Fruit fly (Drosophila melanogaster) whole organism, embryonic: ENCODE results near the gene CG43689.
A peak's percentile ranks its signal among the peaks of the same experiment; 100 is the strongest.

ENCODE experiments used
- Asciz ChIP-seq: fragments of 200-800 bp; sonication (Bioruptor generic); optimal IDR thresholded peaks from 2 replicates; lab custom pipeline; 2017; ENCODE audit warnings: missing biosample characterization, mild to moderate bottlenecking, missing genetic modification characterization, missing genetic modification reagents
- Atf-2 ChIP-seq: fragments of 200-800 bp; sonication (Bioruptor generic); optimal IDR thresholded peaks from 2 replicates; lab custom pipeline; 2016; ENCODE audit warnings: missing biosample characterization, missing genetic modification characterization
- Bdp1 ChIP-seq: fragments of 200-800 bp; sonication (Bioruptor generic); optimal IDR thresholded peaks from 3 replicates; lab custom pipeline; 2016; ENCODE audit warnings: missing biosample characterization, missing genetic modification characterization
- CG10543 ChIP-seq: fragments of 200-800 bp; sonication (Bioruptor generic); optimal IDR thresholded peaks from 3 replicates; lab custom pipeline; 2017; ENCODE audit warnings: missing biosample characterization, mild to moderate bottlenecking, missing genetic modification characterization, moderate library complexity
- CG11247 ChIP-seq: fragments of 200-800 bp; sonication (Bioruptor generic); IDR thresholded peaks from 2 replicates; pipeline ENCODE4 v1.3.6; 2022; ENCODE audit warnings: missing biosample characterization, missing genetic modification characterization
- CG13296 ChIP-seq: fragments of 200-800 bp; sonication (Bioruptor generic); optimal IDR thresholded peaks from 3 replicates; lab custom pipeline; 2018; ENCODE audit warnings: missing biosample characterization, mild to moderate bottlenecking, missing genetic modification characterization
- CG14014 ChIP-seq: fragments of 200-800 bp; sonication (Bioruptor generic); IDR thresholded peaks from 2 replicates; pipeline ENCODE4 v1.3.6; 2022; ENCODE audit warnings: missing biosample characterization, missing genetic modification characterization
- CG1603 ChIP-seq: fragments of 200-800 bp; sonication (Bioruptor generic); optimal IDR thresholded peaks from 2 replicates; lab custom pipeline; 2019; ENCODE audit warnings: missing biosample characterization, mild to moderate bottlenecking, missing genetic modification characterization, moderate library complexity
- CG17186 ChIP-seq: fragments of 200-800 bp; sonication (Bioruptor generic); optimal IDR thresholded peaks from 3 replicates; lab custom pipeline; 2017; ENCODE audit warnings: missing biosample characterization, missing genetic modification reagents, missing genetic modification characterization
- CG31441 ChIP-seq: fragments of 200-800 bp; sonication (Bioruptor generic); IDR thresholded peaks from 2 replicates; pipeline ENCODE4 v1.3.6; 2022; ENCODE audit warnings: missing biosample characterization, missing genetic modification characterization
- CG3163 ChIP-seq: fragments of 200-800 bp; sonication (Bioruptor generic); optimal IDR thresholded peaks from 3 replicates; lab custom pipeline; 2016; ENCODE audit warnings: missing biosample characterization, missing genetic modification characterization
- CG32767 ChIP-seq: fragments of 200-800 bp; sonication (Bioruptor generic); IDR thresholded peaks from 2 replicates; pipeline ENCODE4 v1.3.6; 2022; ENCODE audit warnings: missing biosample characterization, missing genetic modification characterization
- CG34224 ChIP-seq: fragments of 200-800 bp; sonication (Bioruptor generic); IDR thresholded peaks from 3 replicates; pipeline ENCODE4 v1.3.6; 2022; ENCODE audit warnings: missing biosample characterization, missing genetic modification characterization; ENCODE audit not compliant: partially characterized antibody
- CG7786 ChIP-seq: fragments of 200-800 bp; sonication (Bioruptor generic); optimal IDR thresholded peaks from 2 replicates; lab custom pipeline; 2016; ENCODE audit warnings: missing biosample characterization, missing genetic modification characterization
- CG7839 ChIP-seq: fragments of 200-800 bp; sonication (Bioruptor generic); optimal IDR thresholded peaks from 3 replicates; lab custom pipeline; 2018; ENCODE audit warnings: missing biosample characterization, mild to moderate bottlenecking, missing genetic modification characterization, moderate library complexity
- CG8290 ChIP-seq, 3 experiments: fragments of 200-800 bp; sonication (Bioruptor generic); optimal IDR thresholded peaks; 2 replicates each; lab custom pipeline; 2016 to 2019; ENCODE audit warnings: missing biosample characterization in 3 of 3, missing genetic modification characterization in 3 of 3, mild to moderate bottlenecking in 2 of 3, moderate library complexity in 1 of 3
- CG9727 ChIP-seq: fragments of 200-800 bp; sonication (Bioruptor generic); optimal IDR thresholded peaks from 3 replicates; lab custom pipeline; 2017; ENCODE audit warnings: missing biosample characterization, mild to moderate bottlenecking, missing genetic modification characterization
- Chrac-16 ChIP-seq: fragments of 200-800 bp; sonication (Bioruptor generic); optimal IDR thresholded peaks from 3 replicates; lab custom pipeline; 2016; ENCODE audit warnings: missing biosample characterization, missing genetic modification characterization
- D19B ChIP-seq: fragments of 200-800 bp; sonication (Bioruptor generic); optimal IDR thresholded peaks from 2 replicates; lab custom pipeline; 2017; ENCODE audit warnings: missing biosample characterization, mild to moderate bottlenecking, missing genetic modification characterization
- E2f1 ChIP-seq: fragments of 200-800 bp; sonication (Bioruptor generic); IDR thresholded peaks from 2 replicates; pipeline ENCODE4 v1.3.6; 2022; ENCODE audit warnings: missing biosample characterization, missing genetic modification characterization
- ERR ChIP-seq: fragments of 200-800 bp; sonication (Bioruptor generic); optimal IDR thresholded peaks from 2 replicates; lab custom pipeline; 2016; ENCODE audit warnings: missing biosample characterization, missing genetic modification characterization
- Fer1 ChIP-seq: fragments of 200-800 bp; sonication (Bioruptor generic); optimal IDR thresholded peaks from 2 replicates; lab custom pipeline; 2017; ENCODE audit warnings: missing biosample characterization, mild to moderate bottlenecking, missing genetic modification characterization
- H15 ChIP-seq: fragments of 200-800 bp; sonication (Bioruptor generic); IDR thresholded peaks from 3 replicates; pipeline ENCODE4 v1.3.6; 2022; ENCODE audit warnings: missing biosample characterization, missing genetic modification characterization
- HHEX ChIP-seq: fragments of 200-800 bp; sonication (Bioruptor generic); optimal IDR thresholded peaks from 3 replicates; lab custom pipeline; 2017; ENCODE audit warnings: missing biosample characterization, mild to moderate bottlenecking, missing genetic modification characterization, missing genetic modification reagents
- Hmr ChIP-seq: fragments of 200-800 bp; sonication (Bioruptor generic); optimal IDR thresholded peaks from 3 replicates; lab custom pipeline; 2017; ENCODE audit warnings: mild to moderate bottlenecking, missing biosample characterization, missing genetic modification reagents, missing genetic modification characterization
- Hr51 ChIP-seq, 2 experiments: fragments of 200-800 bp; sonication (Bioruptor generic); optimal IDR thresholded peaks; 2 replicates in 1 of 2; 3 replicates in 1 of 2; lab custom pipeline; 2016 to 2018; ENCODE audit warnings: missing biosample characterization in 2 of 2, missing genetic modification characterization in 2 of 2, mild to moderate bottlenecking in 1 of 2, moderate library complexity in 1 of 2
- Meics ChIP-seq: fragments of 200-800 bp; sonication (Bioruptor generic); optimal IDR thresholded peaks from 2 replicates; lab custom pipeline; 2017; ENCODE audit warnings: missing biosample characterization, mild to moderate bottlenecking, missing genetic modification characterization
- Mrtf ChIP-seq: fragments of 200-800 bp; sonication (Bioruptor generic); IDR thresholded peaks from 3 replicates; pipeline ENCODE4 v1.3.6; 2022; ENCODE audit warnings: missing biosample characterization, missing genetic modification characterization
- Sox102F ChIP-seq: fragments of 200-800 bp; sonication (Bioruptor generic); optimal IDR thresholded peaks from 2 replicates; lab custom pipeline; 2018; ENCODE audit warnings: missing biosample characterization, mild to moderate bottlenecking, missing genetic modification characterization, moderate library complexity
- Taf1 ChIP-seq: fragments of 200-800 bp; sonication (Bioruptor generic); IDR thresholded peaks from 2 replicates; pipeline ENCODE4 v1.3.6; 2022; ENCODE audit warnings: missing biosample characterization, missing genetic modification characterization
- amos ChIP-seq: fragments of 200-800 bp; sonication (Bioruptor generic); IDR thresholded peaks from 2 replicates; pipeline ENCODE4 v1.3.6; 2022; ENCODE audit warnings: missing biosample characterization, missing genetic modification characterization; ENCODE audit not compliant: partially characterized antibody
- ara ChIP-seq: fragments of 200-800 bp; sonication (Bioruptor generic); IDR thresholded peaks from 2 replicates; pipeline ENCODE4 v1.3.6; 2022; ENCODE audit warnings: missing biosample characterization, missing genetic modification characterization
- bsh ChIP-seq, 2 experiments: fragments of 200-800 bp; sonication (Bioruptor generic); optimal IDR thresholded peaks; 2 replicates each; lab custom pipeline; 2017 to 2018; ENCODE audit warnings: mild to moderate bottlenecking in 2 of 2, missing biosample characterization in 2 of 2, missing genetic modification characterization in 2 of 2, moderate library complexity in 1 of 2
- dan ChIP-seq: fragments of 200-800 bp; sonication (Bioruptor generic); IDR thresholded peaks from 2 replicates; pipeline ENCODE4 v1.3.6; 2022; ENCODE audit warnings: missing biosample characterization, missing genetic modification characterization
- dati ChIP-seq: fragments of 200-800 bp; sonication (Bioruptor generic); IDR thresholded peaks from 2 replicates; pipeline ENCODE4 v1.3.6; 2022; ENCODE audit warnings: missing biosample characterization, missing genetic modification characterization
- dmrt99B ChIP-seq: fragments of 200-800 bp; sonication (Bioruptor generic); optimal IDR thresholded peaks from 2 replicates; lab custom pipeline; 2018; ENCODE audit warnings: missing biosample characterization, mild to moderate bottlenecking, missing genetic modification characterization, moderate library complexity
- en ChIP-seq: fragments of 200-800 bp; sonication (Bioruptor generic); optimal IDR thresholded peaks from 2 replicates; lab custom pipeline; 2016; ENCODE audit warnings: missing biosample characterization, missing genetic modification characterization
- fd96Cb ChIP-seq: fragments of 200-800 bp; sonication (Bioruptor generic); optimal IDR thresholded peaks from 2 replicates; lab custom pipeline; 2018; ENCODE audit warnings: missing biosample characterization, mild to moderate bottlenecking, missing genetic modification characterization, moderate library complexity
- ftz-f1 ChIP-seq: fragments of 200-800 bp; sonication (Bioruptor generic); optimal IDR thresholded peaks from 2 replicates; lab custom pipeline; 2016; ENCODE audit warnings: missing biosample characterization, missing genetic modification characterization
- gsb ChIP-seq: fragments of 200-800 bp; sonication (Bioruptor generic); IDR thresholded peaks from 2 replicates; pipeline ENCODE4 v1.3.6; 2022; ENCODE audit warnings: missing biosample characterization, missing genetic modification characterization
- hkb ChIP-seq, 2 experiments: fragments of 200-800 bp in 1 of 2; fragments of >200 bp in 1 of 2; sonication (Bioruptor generic) in 1 of 2; IDR thresholded peaks in 1 of 2; optimal IDR thresholded peaks in 1 of 2; 2 replicates each; pipeline versions ENCODE4 v1.3.6 to Lab custom; 2017 to 2022; ENCODE audit warnings: missing biosample characterization in 1 of 2, missing genetic modification characterization in 1 of 2
- hth ChIP-seq: fragments of >200 bp; optimal IDR thresholded peaks from 2 replicates; lab custom pipeline; 2017; ENCODE audit warnings: inconsistent platforms
- klu ChIP-seq: fragments of 200-800 bp; sonication (Bioruptor generic); IDR thresholded peaks from 2 replicates; pipeline ENCODE4 v1.3.6; 2022; ENCODE audit warnings: missing biosample characterization, missing genetic modification characterization
- knrl ChIP-seq: fragments of 200-800 bp; sonication (Bioruptor generic); IDR thresholded peaks from 3 replicates; pipeline ENCODE4 v1.3.6; 2022; ENCODE audit warnings: missing biosample characterization, missing genetic modification characterization; ENCODE audit not compliant: partially characterized antibody
- ranshi ChIP-seq: fragments of 200-800 bp; sonication (Bioruptor generic); IDR thresholded peaks from 2 replicates; pipeline ENCODE4 v1.3.6; 2022; ENCODE audit warnings: missing biosample characterization, missing genetic modification characterization
- row ChIP-seq: fragments of 200-800 bp; sonication (Bioruptor generic); IDR thresholded peaks from 3 replicates; pipeline ENCODE4 v1.3.6; 2022; ENCODE audit warnings: missing biosample characterization, missing genetic modification characterization
- schlank ChIP-seq: fragments of 200-800 bp; sonication (Bioruptor generic); optimal IDR thresholded peaks from 2 replicates; lab custom pipeline; 2018; ENCODE audit warnings: missing biosample characterization, mild to moderate bottlenecking, missing genetic modification characterization
- sisA ChIP-seq: fragments of 200-800 bp; sonication (Bioruptor generic); IDR thresholded peaks from 2 replicates; pipeline ENCODE4 v1.3.6; 2022; ENCODE audit warnings: missing biosample characterization, missing genetic modification characterization
- ttk ChIP-seq: fragments of 200-800 bp; sonication (Bioruptor generic); IDR thresholded peaks from 2 replicates; pipeline ENCODE4 v2.1.2; 2022; ENCODE audit warnings: missing biosample characterization, missing genetic modification characterization
- unpg ChIP-seq: fragments of 200-800 bp; sonication (Bioruptor generic); optimal IDR thresholded peaks from 3 replicates; lab custom pipeline; 2018; ENCODE audit warnings: missing biosample characterization, mild to moderate bottlenecking, missing genetic modification characterization, moderate library complexity

Gene CG43689

DNA sequence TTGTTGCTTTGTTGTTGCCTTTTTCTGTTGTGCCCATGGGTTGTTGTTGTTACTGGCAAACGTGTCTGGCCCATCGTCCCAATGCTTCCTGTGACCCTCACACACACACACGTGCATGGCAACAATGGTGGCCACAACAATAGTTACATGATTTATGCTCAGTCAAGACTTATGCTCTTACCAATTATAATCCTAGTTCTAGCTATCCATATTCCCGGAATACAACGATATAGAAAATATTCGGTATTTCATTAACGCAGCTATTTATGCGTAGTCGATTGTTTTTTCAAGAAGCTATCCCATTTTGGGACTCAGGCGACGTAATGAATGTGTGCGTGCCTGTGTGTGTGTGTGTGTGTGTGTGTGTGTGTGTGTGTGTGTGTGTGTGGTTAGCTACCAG, 36.8 kb upstream of the CG43689 start (continued):
- no peak for TF ChIP-seq hth (lab: Kevin White, UChicago)
- no peak for TF ChIP-seq H15
- peak; percentile 32 for TF ChIP-seq Hmr (GFP tag; lab: Kevin White, UChicago)
- no peak for TF ChIP-seq dan (GFP tag; lab: Robert Waterston, UW)
- no peak for TF ChIP-seq CG11247 (GFP tag; lab: Robert Waterston, UW)
- TF ChIP-seq ftz-f1 (GFP tag; lab: Kevin White, UChicago) = no peak
- no peak for TF ChIP-seq amos (GFP tag; lab: Robert Waterston, UW)
- TF ChIP-seq klu (GFP tag; lab: Robert Waterston, UW) = no peak
- TF ChIP-seq CG32767 (GFP tag; lab: Robert Waterston, UW) = no peak
- TF ChIP-seq Sox102F (GFP tag; lab: Kevin White, UChicago) = peak; percentile 17
- TF ChIP-seq en = no peak
- 0 out of 2 replicates have a peak, but pooled peaks have one; percentile 12 for TF ChIP-seq CG14014 (GFP tag; lab: Robert Waterston, UW)
- TF ChIP-seq Meics = peak; percentile 29
- no peak for TF ChIP-seq gsb (GFP tag; lab: Robert Waterston, UW)
- TF ChIP-seq CG7839 (tag; lab: Kevin White, UChicago) = peak; percentile 23
- peak; percentile 22 for TF ChIP-seq CG1603 (tag; lab: Kevin White, UChicago)
- TF ChIP-seq ranshi (GFP tag; lab: Robert Waterston, UW) = 0 out of 2 replicates have a peak, but pooled peaks have one; percentile 9
- TF ChIP-seq CG13296 (GFP tag; lab: Kevin White, UChicago) = peak; percentile 7
- TF ChIP-seq dati (GFP tag; lab: Robert Waterston, UW) = no peak
- no peak for TF ChIP-seq CG7786 (GFP tag; lab: Kevin White, UChicago)
- peak in 1 of 2 experiments; percentile 7 for TF ChIP-seq bsh (GFP tag; optimal IDR thresholded peaks at IDR 0.05; lab: Kevin White, UChicago)
- TF ChIP-seq dmrt99B (tag; lab: Kevin White, UChicago) = peak; percentile 42
- no peak for TF ChIP-seq Asciz
- TF ChIP-seq HHEX (GFP tag; lab: Kevin White, UChicago) = no peak
- TF ChIP-seq row (GFP tag; lab: Robert Waterston, UW) = peak; percentile 39; the same call in 2 of the 3 replicates
- no peak for TF ChIP-seq knrl
- no peak for TF ChIP-seq E2f1
- no peak for TF ChIP-seq ttk
- TF ChIP-seq CG9727 (GFP tag; lab: Kevin White, UChicago) = no peak
- TF ChIP-seq D19B (GFP tag; lab: Kevin White, UChicago) = no peak
- no peak for TF ChIP-seq Taf1
- TF ChIP-seq CG10543 = no peak
- no peak for TF ChIP-seq Bdp1 (GFP tag; lab: Kevin White, UChicago)
- TF ChIP-seq unpg (GFP tag; lab: Kevin White, UChicago) = peak; percentile 6
- no peak for TF ChIP-seq CG8290 (GFP tag; optimal IDR thresholded peaks at IDR 0.05; lab: Kevin White, UChicago)
- TF ChIP-seq CG8290 (tag; optimal IDR thresholded peaks at IDR 0.05; lab: Kevin White, UChicago) = peak in 1 of 2 experiments; percentile 70
- TF ChIP-seq Atf-2 (GFP tag; lab: Kevin White, UChicago) = no peak
- TF ChIP-seq CG34224 = no peak
- TF ChIP-seq ERR (GFP tag; lab: Kevin White, UChicago) = no peak
- no peak for TF ChIP-seq Chrac-16
- no peak for TF ChIP-seq Mrtf
- TF ChIP-seq CG31441 (GFP tag; lab: Robert Waterston, UW) = 0 out of 2 replicates have a peak, but pooled peaks have one; percentile 8
- no peak for TF ChIP-seq CG3163
- peak; percentile 38 for TF ChIP-seq Fer1
- TF ChIP-seq sisA = peak; percentile 46; the same call in 1 of the 2 replicates
- peak; percentile 7 for TF ChIP-seq schlank (tag; lab: Kevin White, UChicago)
- TF ChIP-seq hkb (optimal IDR thresholded peaks at IDR 0.05; lab: Kevin White, UChicago) = no peak
- TF ChIP-seq hkb (GFP tag; IDR thresholded peaks at IDR 0.05; lab: Robert Waterston, UW) = no peak
- no peak for TF ChIP-seq CG17186 (GFP tag; lab: Kevin White, UChicago)
- TF ChIP-seq ara (GFP tag; lab: Robert Waterston, UW) = no peak
- TF ChIP-seq fd96Cb (tag; lab: Kevin White, UChicago) = peak; percentile 11
- TF ChIP-seq Hr51 (GFP tag; optimal IDR thresholded peaks at IDR 0.05; lab: Kevin White, UChicago) = peak in 1 of 2 experiments; percentile 28
